Worm (Caenorhabditis elegans) whole organism, late embryonic: ENCODE measurements around the gene F57B7.2.
"Not testable (repeated sequence)": the region's sequence is repeated elsewhere in the genome, so short reads cannot be mapped to it uniquely, and the experiment has no call there.

ENCODE experiments used
- F13H6.1 ChIP-seq: sonication (generic microtip); optimal IDR thresholded peaks from 2 replicates; lab custom pipeline; 2016; ENCODE audit warnings: missing genetic modification characterization, missing compliant biosample characterization
- K02D7.2 ChIP-seq: sonication (generic microtip); optimal IDR thresholded peaks from 2 replicates; lab custom pipeline; 2017; ENCODE audit warnings: mild to moderate bottlenecking, missing genetic modification characterization, missing compliant biosample characterization
- K09A11.1 ChIP-seq: sonication (generic microtip); optimal IDR thresholded peaks from 2 replicates; lab custom pipeline; 2017; ENCODE audit warnings: antibody characterized with exemption, mild to moderate bottlenecking, missing genetic modification characterization, missing compliant biosample characterization; ENCODE audit not compliant: insufficient read depth
- ama-1 ChIP-seq: fragments of 150-350 bp; optimal IDR thresholded peaks from 2 replicates; lab custom pipeline; 2014
- ceh-14 ChIP-seq: sonication (generic microtip); optimal IDR thresholded peaks from 2 replicates; lab custom pipeline; 2016; ENCODE audit warnings: missing genotype, missing genetic modification characterization, missing compliant biosample characterization
- ceh-2 ChIP-seq: sonication (generic microtip); optimal IDR thresholded peaks from 2 replicates; lab custom pipeline; 2016; ENCODE audit warnings: missing genotype, missing genetic modification characterization, missing compliant biosample characterization
- ceh-22 ChIP-seq: sonication (generic microtip); optimal IDR thresholded peaks from 2 replicates; lab custom pipeline; 2017; ENCODE audit warnings: missing biosample characterization, missing genetic modification characterization
- ceh-24 ChIP-seq: sonication (generic microtip); optimal IDR thresholded peaks from 2 replicates; lab custom pipeline; 2016; ENCODE audit warnings: mild to moderate bottlenecking, missing genetic modification characterization, missing compliant biosample characterization
- ceh-30 ChIP-seq: fragments of 150-350 bp; optimal IDR thresholded peaks from 2 replicates; lab custom pipeline; 2014; ENCODE audit warnings: missing biosample characterization, missing genetic modification characterization
- ceh-34 ChIP-seq: sonication (generic microtip); optimal IDR thresholded peaks from 2 replicates; lab custom pipeline; 2016; ENCODE audit warnings: mild to moderate bottlenecking, missing genetic modification characterization, missing compliant biosample characterization
- ceh-9 ChIP-seq: sonication (generic microtip); optimal IDR thresholded peaks from 2 replicates; lab custom pipeline; 2016; ENCODE audit warnings: mild to moderate bottlenecking, missing genetic modification characterization, inconsistent platforms, missing compliant biosample characterization
- dmd-4 ChIP-seq: sonication (generic microtip); optimal IDR thresholded peaks from 2 replicates; lab custom pipeline; 2016; ENCODE audit warnings: borderline replicate concordance, missing genetic modification characterization, missing compliant biosample characterization
- elt-2 ChIP-seq: sonication (generic microtip); optimal IDR thresholded peaks from 2 replicates; lab custom pipeline; 2016; ENCODE audit warnings: missing genetic modification reagents, missing genetic modification characterization, missing compliant biosample characterization
- ets-4 ChIP-seq: sonication (generic microtip); optimal IDR thresholded peaks from 2 replicates; lab custom pipeline; 2016; ENCODE audit warnings: missing genetic modification characterization, missing compliant biosample characterization
- hlh-13 ChIP-seq: fragments of 200-800 bp; sonication (Bioruptor generic); optimal IDR thresholded peaks from 2 replicates; lab custom pipeline; 2018; ENCODE audit warnings: mild to moderate bottlenecking, missing genetic modification characterization, missing compliant biosample characterization
- hlh-15 ChIP-seq: sonication (generic microtip); optimal IDR thresholded peaks from 2 replicates; lab custom pipeline; 2016; ENCODE audit warnings: missing genetic modification characterization, missing compliant biosample characterization
- hlh-30 ChIP-seq: sonication (generic microtip); optimal IDR thresholded peaks from 2 replicates; lab custom pipeline; 2017; ENCODE audit warnings: antibody characterized with exemption, missing genetic modification characterization, missing compliant biosample characterization; ENCODE audit not compliant: insufficient read depth
- hlh-6 ChIP-seq: sonication (generic microtip); optimal IDR thresholded peaks from 2 replicates; lab custom pipeline; 2016; ENCODE audit warnings: missing genotype, missing genetic modification characterization, missing compliant biosample characterization
- madf-2 ChIP-seq: sonication (generic microtip); optimal IDR thresholded peaks from 2 replicates; lab custom pipeline; 2017; ENCODE audit warnings: missing genetic modification characterization, missing compliant biosample characterization
- mec-3 ChIP-seq: sonication (generic microtip); optimal IDR thresholded peaks from 2 replicates; lab custom pipeline; 2016; ENCODE audit warnings: borderline replicate concordance, missing genetic modification characterization, missing compliant biosample characterization
- nfya-1 ChIP-seq: sonication (generic microtip); optimal IDR thresholded peaks from 2 replicates; lab custom pipeline; 2017; ENCODE audit warnings: missing genetic modification characterization, mild to moderate bottlenecking, missing compliant biosample characterization, antibody characterized with exemption, moderate library complexity
- nhr-232 ChIP-seq: sonication (generic microtip); optimal IDR thresholded peaks from 2 replicates; lab custom pipeline; 2016; ENCODE audit warnings: missing genetic modification characterization, missing compliant biosample characterization
- npax-4 ChIP-seq: sonication (generic microtip); optimal IDR thresholded peaks from 2 replicates; lab custom pipeline; 2016; ENCODE audit warnings: missing genetic modification characterization, missing compliant biosample characterization
- pag-3 ChIP-seq: sonication (generic microtip); optimal IDR thresholded peaks from 2 replicates; lab custom pipeline; 2016; ENCODE audit warnings: missing compliant biosample characterization, missing genetic modification characterization, borderline replicate concordance
- pat-9 ChIP-seq: fragments of 200-800 bp; sonication (Bioruptor generic); optimal IDR thresholded peaks from 2 replicates; lab custom pipeline; 2018; ENCODE audit warnings: mild to moderate bottlenecking, missing genetic modification characterization, moderate library complexity, missing compliant biosample characterization
- pha-2 ChIP-seq: sonication (generic microtip); optimal IDR thresholded peaks from 2 replicates; lab custom pipeline; 2017; ENCODE audit warnings: mild to moderate bottlenecking, missing genetic modification characterization, missing compliant biosample characterization
- pha-4 ChIP-seq: fragments of 150-350 bp; optimal IDR thresholded peaks from 2 replicates; lab custom pipeline; 2018; ENCODE audit warnings: missing biosample characterization, missing genetic modification reagents, missing genetic modification characterization
- pqm-1 ChIP-seq: sonication (generic microtip); optimal IDR thresholded peaks from 2 replicates; lab custom pipeline; 2016; ENCODE audit warnings: missing genetic modification characterization, missing compliant biosample characterization
- sox-2 ChIP-seq: fragments of 200-800 bp; sonication (Bioruptor generic); IDR thresholded peaks from 2 replicates; pipeline ENCODE4 v1.3.6; 2022; ENCODE audit warnings: missing genetic modification reagents, missing genetic modification characterization, missing compliant biosample characterization
- syd-9 ChIP-seq: sonication (generic microtip); optimal IDR thresholded peaks from 2 replicates; lab custom pipeline; 2016; ENCODE audit warnings: mild to moderate bottlenecking, missing genetic modification characterization, moderate library complexity, missing compliant biosample characterization
- tbx-2 ChIP-seq: sonication (generic microtip); optimal IDR thresholded peaks from 2 replicates; lab custom pipeline; 2016; ENCODE audit warnings: missing genetic modification characterization, missing compliant biosample characterization
- tbx-7 ChIP-seq: sonication (generic microtip); optimal IDR thresholded peaks from 2 replicates; lab custom pipeline; 2016; ENCODE audit warnings: missing genotype, missing genetic modification characterization, missing compliant biosample characterization
- ttx-3 ChIP-seq: sonication (generic microtip); optimal IDR thresholded peaks from 2 replicates; lab custom pipeline; 2016; ENCODE audit warnings: missing genetic modification reagents, missing genetic modification characterization, missing compliant biosample characterization
- unc-55 ChIP-seq: sonication (generic microtip); optimal IDR thresholded peaks from 2 replicates; lab custom pipeline; 2017; ENCODE audit warnings: missing biosample characterization, missing genetic modification reagents, missing genetic modification characterization
- zip-5 ChIP-seq: sonication (generic microtip); optimal IDR thresholded peaks from 2 replicates; lab custom pipeline; 2016; ENCODE audit warnings: missing genetic modification characterization, missing compliant biosample characterization
- ztf-16 ChIP-seq: sonication (generic microtip); optimal IDR thresholded peaks from 2 replicates; lab custom pipeline; 2017; ENCODE audit warnings: missing genetic modification characterization, missing compliant biosample characterization

F57B7.2 gene

ce11 chrV:11484404-11484803, 41.0 kb upstream of the F57B7.2 start:
- TF ChIP-seq ceh-9 = no peak
- TF ChIP-seq ceh-24 = no peak
- TF ChIP-seq K09A11.1 = no peak
- no peak for TF ChIP-seq pag-3 (tag; lab: Kevin White, UChicago)
- TF ChIP-seq hlh-15 = no peak
- TF ChIP-seq zip-5 (tag; lab: Kevin White, UChicago) = no peak
- no peak for TF ChIP-seq unc-55 (GFP tag; lab: Kevin White, UChicago)
- no peak for TF ChIP-seq F13H6.1
- no peak for TF ChIP-seq nhr-232 (tag; lab: Kevin White, UChicago)
- TF ChIP-seq nfya-1 (tag; lab: Kevin White, UChicago) = no peak
- no peak for TF ChIP-seq ama-1
- no peak for TF ChIP-seq hlh-30
- no peak for TF ChIP-seq npax-4
- TF ChIP-seq ceh-2 (tag; lab: Kevin White, UChicago) = no peak
- no peak for TF ChIP-seq ceh-34 (tag; lab: Kevin White, UChicago)

- TF ChIP-seq syd-9 (tag; lab: Kevin White, UChicago); ceh-14; ceh-22 (tag; lab: Kevin White, UChicago): not testable (repeated sequence)
- TF ChIP-seq, all 69 proteins: peak for 0; not testable (repeated sequence) for 69
Measured at ce11 chrV:11483580-11484092, 40.2 kb upstream of the F57B7.2 start, which contains the start of gene col-157. Gene col-157 (plus strand): TSS chrV:11484042.

ce11 chrV:11480734-11481133, 37.3 kb upstream of the F57B7.2 start, which contains the start of gene T11F9.14:
Gene T11F9.14 (minus strand): TSS chrV:11480834.
- not testable (repeated sequence) for TF ChIP-seq zip-5 (tag; lab: Kevin White, UChicago); K09A11.1; K02D7.2
- TF ChIP-seq, all 69 proteins: peak for 0; not testable (repeated sequence) for 69

- TF ChIP-seq npax-4 = no peak
- TF ChIP-seq tbx-2 (tag; lab: Kevin White, UChicago) = no peak
- no peak for TF ChIP-seq hlh-6 (tag; lab: Kevin White, UChicago)
- no peak for TF ChIP-seq madf-2 (tag; lab: Kevin White, UChicago)
- TF ChIP-seq ztf-16 (tag; lab: Kevin White, UChicago) = no peak
- TF ChIP-seq tbx-7 (tag; lab: Kevin White, UChicago) = no peak
- TF ChIP-seq zip-5 (tag; lab: Kevin White, UChicago) = no peak
- TF ChIP-seq dmd-4 (tag; lab: Kevin White, UChicago) = no peak
- no peak for TF ChIP-seq ceh-30 (tag; lab: Kevin White, UChicago)
- TF ChIP-seq sox-2 (GFP tag; lab: Robert Waterston, UW) = no peak
- no peak for TF ChIP-seq pqm-1 (tag; lab: Kevin White, UChicago)
- TF ChIP-seq, all 69 proteins: peak for 0
Measured at ce11 chrV:11479406-11479805, 36.0 kb upstream of the F57B7.2 start, which contains the start of gene T11F9.22. Gene T11F9.22 (plus strand): TSS chrV:11479706.

- not testable (repeated sequence) for TF ChIP-seq hlh-13 (GFP tag; lab: Kevin White, UChicago); syd-9 (tag; lab: Kevin White, UChicago); pha-4 (tag; lab: Kevin White, UChicago)
Measured at ce11 chrV:11475638-11476037, 32.2 kb upstream of the F57B7.2 start, which contains the start of gene T11F9.7. Gene T11F9.7 (plus strand): TSS chrV:11475938.

- no peak for TF ChIP-seq elt-2 (tag; lab: Kevin White, UChicago)
- no peak for TF ChIP-seq mec-3 (tag; lab: Kevin White, UChicago)
- no peak for TF ChIP-seq ceh-14
- TF ChIP-seq ets-4 (tag; lab: Kevin White, UChicago) = no peak
- no peak for TF ChIP-seq pat-9 (tag; lab: Kevin White, UChicago)
- no peak for TF ChIP-seq ttx-3 (tag; lab: Kevin White, UChicago)
- TF ChIP-seq pha-2 (tag; lab: Kevin White, UChicago) = no peak
- TF ChIP-seq hlh-30 = no peak
- no peak for TF ChIP-seq ceh-30 (tag; lab: Kevin White, UChicago)
- TF ChIP-seq, all 69 proteins: peak for 0
Measured at ce11 chrV:11474399-11474798, 31.0 kb upstream of the F57B7.2 start, which contains the start of gene nas-22. Gene nas-22 (plus strand): TSS chrV:11474699.
